Worm (Caenorhabditis elegans) whole organism, L1 larva: Measurements from ENCODE around the gene str-111.

Experiments used
- aha-1 ChIP-seq: fragments of 150-350 bp; optimal IDR thresholded peaks from 2 replicates; lab custom pipeline; 2014; ENCODE audit warnings: missing biosample characterization, missing genetic modification characterization
- ama-1 ChIP-seq: fragments of 150-350 bp; optimal IDR thresholded peaks from 2 replicates; lab custom pipeline; 2014
- ceh-82 ChIP-seq, 3 experiments: fragments of 150-350 bp in 1 of 3; sonication (generic microtip) in 2 of 3; optimal IDR thresholded peaks; 2 replicates each; lab custom pipeline; 2014 to 2017; ENCODE audit warnings: missing biosample characterization in 3 of 3, missing genetic modification characterization in 3 of 3
- ces-1 ChIP-seq: fragments of 150-350 bp; optimal IDR thresholded peaks from 2 replicates; lab custom pipeline; 2014; ENCODE audit warnings: missing biosample characterization, missing genetic modification reagents, missing genetic modification characterization
- efl-3 ChIP-seq: fragments of 200-800 bp; sonication (Bioruptor generic); optimal IDR thresholded peaks from 2 replicates; lab custom pipeline; 2018; ENCODE audit warnings: mild to moderate bottlenecking, missing genetic modification characterization, missing compliant biosample characterization
- elt-2 ChIP-seq: sonication (generic microtip); optimal IDR thresholded peaks from 2 replicates; lab custom pipeline; 2016; ENCODE audit warnings: missing genetic modification characterization, mild to moderate bottlenecking, inconsistent platforms, missing compliant biosample characterization, missing genetic modification reagents
- elt-3 ChIP-seq, 6 experiments: fragments of 150-350 bp in 1 of 6; sonication (generic microtip); optimal IDR thresholded peaks; 2 replicates each; lab custom pipeline; 2017 to 2018; ENCODE audit warnings: missing biosample characterization in 6 of 6, missing genetic modification characterization in 6 of 6, inconsistent platforms in 1 of 6
- ets-5 ChIP-seq: fragments of 200-800 bp; sonication (Bioruptor generic); IDR thresholded peaks from 2 replicates; pipeline ENCODE4 v1.3.6; 2022; ENCODE audit warnings: missing genetic modification characterization, missing compliant biosample characterization
- fkh-4 ChIP-seq: sonication (generic microtip); optimal IDR thresholded peaks from 2 replicates; lab custom pipeline; 2016; ENCODE audit warnings: missing compliant biosample characterization, missing genetic modification characterization, borderline replicate concordance
- fos-1 ChIP-seq: fragments of 150-350 bp; optimal IDR thresholded peaks from 2 replicates; lab custom pipeline; 2014; ENCODE audit warnings: missing biosample characterization, missing genetic modification characterization
- hlh-17 ChIP-seq: fragments of 200-800 bp; sonication (Bioruptor generic); optimal IDR thresholded peaks from 2 replicates; lab custom pipeline; 2018; ENCODE audit warnings: missing genetic modification characterization, mild to moderate bottlenecking, missing compliant biosample characterization, moderate library complexity, borderline replicate concordance
- hpl-2 ChIP-seq: fragments of 150-350 bp; optimal IDR thresholded peaks from 2 replicates; lab custom pipeline; 2014; ENCODE audit warnings: missing biosample characterization, missing genetic modification reagents, missing genetic modification characterization
- irx-1 ChIP-seq: sonication (generic microtip); optimal IDR thresholded peaks from 2 replicates; lab custom pipeline; 2016; ENCODE audit warnings: missing genetic modification characterization, missing compliant biosample characterization
- lin-13 ChIP-seq: fragments of 150-350 bp; optimal IDR thresholded peaks from 2 replicates; lab custom pipeline; 2014; ENCODE audit warnings: missing biosample characterization, missing genetic modification reagents, missing genetic modification characterization
- lin-14 ChIP-seq: fragments of 200-800 bp; sonication (Bioruptor generic); optimal IDR thresholded peaks from 2 replicates; lab custom pipeline; 2018; ENCODE audit warnings: mild to moderate bottlenecking, missing genetic modification characterization, moderate library complexity, missing compliant biosample characterization
- lin-35 ChIP-seq, 2 experiments: fragments of 150-350 bp; optimal IDR thresholded peaks; 2 replicates each; lab custom pipeline; 2014; ENCODE audit warnings: missing biosample characterization in 2 of 2, missing genetic modification characterization in 2 of 2, missing genetic modification reagents in 2 of 2
- lir-3 ChIP-seq: sonication (generic microtip); optimal IDR thresholded peaks from 2 replicates; lab custom pipeline; 2016; ENCODE audit warnings: mild to moderate bottlenecking, missing genetic modification characterization, moderate library complexity, missing compliant biosample characterization; ENCODE audit not compliant: poor library complexity
- mab-9 ChIP-seq: fragments of 200-800 bp; sonication (Bioruptor generic); IDR thresholded peaks from 2 replicates; pipeline ENCODE4 v1.3.6; 2022; ENCODE audit warnings: missing genetic modification reagents, missing genetic modification characterization, missing compliant biosample characterization
- mef-2 ChIP-seq: fragments of 150-350 bp; optimal IDR thresholded peaks from 2 replicates; lab custom pipeline; 2014; ENCODE audit warnings: missing biosample characterization, missing genetic modification characterization
- nhr-20 ChIP-seq: sonication (generic microtip); optimal IDR thresholded peaks from 2 replicates; lab custom pipeline; 2016; ENCODE audit warnings: mild to moderate bottlenecking, missing genetic modification characterization, missing compliant biosample characterization
- nhr-28 ChIP-seq: fragments of 150-350 bp; optimal IDR thresholded peaks from 2 replicates; lab custom pipeline; 2014; ENCODE audit warnings: missing biosample characterization, missing genetic modification characterization
- nhr-85 ChIP-seq: sonication (generic microtip); peaks from one replicate; lab custom pipeline; 2016; ENCODE audit warnings: missing genetic modification characterization, inconsistent platforms, missing compliant biosample characterization
- pag-3 ChIP-seq: sonication (generic microtip); optimal IDR thresholded peaks from 2 replicates; lab custom pipeline; 2017; ENCODE audit warnings: missing genetic modification characterization, mild to moderate bottlenecking, missing compliant biosample characterization, antibody characterized with exemption, borderline replicate concordance; ENCODE audit not compliant: insufficient read depth
- pqm-1 ChIP-seq: sonication (generic microtip); optimal IDR thresholded peaks from 3 replicates; lab custom pipeline; 2017; ENCODE audit warnings: missing biosample characterization, missing genetic modification characterization
- snpc-4 ChIP-seq: fragments of 150-350 bp; optimal IDR thresholded peaks from 2 replicates; lab custom pipeline; 2014; ENCODE audit warnings: missing biosample characterization, missing genetic modification characterization
- snu-23 ChIP-seq: sonication (generic microtip); optimal IDR thresholded peaks from 2 replicates; lab custom pipeline; 2016; ENCODE audit warnings: missing genetic modification characterization, missing compliant biosample characterization
- sptf-1 ChIP-seq: fragments of 150-350 bp; optimal IDR thresholded peaks from 2 replicates; lab custom pipeline; 2014; ENCODE audit warnings: missing biosample characterization, missing genetic modification characterization
- sup-37 ChIP-seq: fragments of 200-800 bp; sonication (Bioruptor generic); optimal IDR thresholded peaks from 2 replicates; lab custom pipeline; 2018; ENCODE audit warnings: mild to moderate bottlenecking, missing genetic modification characterization, missing compliant biosample characterization
- unc-130 ChIP-seq: fragments of 150-350 bp; optimal IDR thresholded peaks from 2 replicates; lab custom pipeline; 2017; ENCODE audit warnings: missing biosample characterization, missing genetic modification characterization, inconsistent platforms
- unc-30 ChIP-seq: sonication (generic microtip); optimal IDR thresholded peaks from 2 replicates; lab custom pipeline; 2017; ENCODE audit warnings: missing biosample characterization, missing genetic modification characterization
- unc-62 ChIP-seq: fragments of 150-350 bp; optimal IDR thresholded peaks from 2 replicates; lab custom pipeline; 2014; ENCODE audit warnings: missing biosample characterization, missing genetic modification reagents, missing genetic modification characterization
- unc-86 ChIP-seq: sonication (generic microtip); optimal IDR thresholded peaks from 2 replicates; lab custom pipeline; 2016; ENCODE audit warnings: missing genetic modification characterization, missing compliant biosample characterization
- xbp-1 ChIP-seq: sonication (generic microtip); optimal IDR thresholded peaks from 2 replicates; lab custom pipeline; 2016; ENCODE audit warnings: missing genetic modification characterization, missing compliant biosample characterization
- zip-4 ChIP-seq: fragments of 200-800 bp; sonication (Bioruptor generic); optimal IDR thresholded peaks from 2 replicates; lab custom pipeline; 2018; ENCODE audit warnings: mild to moderate bottlenecking, missing genetic modification characterization, moderate library complexity, missing compliant biosample characterization

The str-111 gene

DNA sequence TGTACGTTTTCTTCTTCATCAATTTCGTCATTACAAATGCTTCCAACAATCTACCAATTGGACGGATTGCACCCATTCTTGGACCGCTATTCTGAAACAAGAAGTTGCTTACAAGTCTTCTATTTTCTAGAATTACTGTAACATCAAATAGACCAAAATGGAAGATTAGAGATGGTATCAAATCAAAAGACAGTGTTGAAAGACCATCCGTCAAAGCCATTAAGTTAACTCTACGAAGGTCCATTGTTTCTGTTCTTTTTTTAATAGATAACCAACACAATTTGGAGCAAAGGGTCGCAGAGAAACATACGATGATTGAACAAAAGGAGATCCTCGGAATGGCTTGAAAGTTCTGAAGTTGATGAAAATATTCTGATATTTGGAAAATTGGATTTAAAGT lies 23.9 kb downstream of the str-111 start:
- TF ChIP-seq snu-23 (GFP tag; lab: Kevin White, UChicago) (no peak), hlh-17 (GFP tag; lab: Kevin White, UChicago) (no peak), unc-62 (GFP tag; lab: Kevin White, UChicago) (no peak), nhr-85 (no peak)

- TF ChIP-seq nhr-20 (tag; lab: Kevin White, UChicago), result peak; percentile 12
- no peak for TF ChIP-seq irx-1 (tag; lab: Kevin White, UChicago)
- peak; percentile 80 for TF ChIP-seq elt-2 (tag; lab: Kevin White, UChicago)
- no peak for TF ChIP-seq zip-4 (GFP tag; lab: Kevin White, UChicago)
- TF ChIP-seq fos-1 (tag; lab: Kevin White, UChicago), result no peak
- no peak for TF ChIP-seq mab-9 (GFP tag; lab: Robert Waterston, UW)
- TF ChIP-seq aha-1 (tag; lab: Kevin White, UChicago), result no peak
- no peak for TF ChIP-seq hlh-17 (GFP tag; lab: Kevin White, UChicago)
- TF ChIP-seq pqm-1 (tag; lab: Kevin White, UChicago), result peak; percentile 47
- no peak for TF ChIP-seq pag-3
- no peak for TF ChIP-seq hpl-2 (GFP tag; lab: Kevin White, UChicago)
These were observed 25.8 kb downstream of the str-111 start, which contains the start of gene fbxa-88 for ce11 chrV:16143066-16143581. Gene fbxa-88, minus strand, starts transcription at chrV:16143116.

ce11 chrV:16142371-16142770 lies 26.6 kb downstream of the str-111 start, which contains the start of gene fbxa-18:
Gene fbxa-18, plus strand, starts transcription at chrV:16142671.
- TF ChIP-seq lin-14 (GFP tag; lab: Kevin White, UChicago) (no peak), nhr-85 (no peak), lin-35 (GFP tag; optimal IDR thresholded peaks at IDR 0.05; lab: Kevin White, UChicago) (no peak), nhr-28 (no peak), unc-30 (no peak), mef-2 (tag; lab: Kevin White, UChicago) (no peak), nhr-20 (tag; lab: Kevin White, UChicago) (no peak), irx-1 (tag; lab: Kevin White, UChicago) (no peak), unc-62 (GFP tag; lab: Kevin White, UChicago) (no peak), efl-3 (GFP tag; lab: Kevin White, UChicago) (no peak), unc-130 (tag; lab: Kevin White, UChicago) (no peak), lir-3 (tag; lab: Kevin White, UChicago) (no peak), sup-37 (GFP tag; lab: Kevin White, UChicago) (no peak)

ce11 chrV:16141071-16141470 lies 27.9 kb downstream of the str-111 start, which contains the start of gene clc-32:
Gene clc-32, minus strand, starts transcription at chrV:16141171.
- no peak for TF ChIP-seq snpc-4 (tag; lab: Kevin White, UChicago)
- TF ChIP-seq sptf-1 (tag; lab: Kevin White, UChicago), result no peak
- TF ChIP-seq ama-1 (lab: Kevin White, UChicago), result no peak
- TF ChIP-seq ets-5 (GFP tag; lab: Robert Waterston, UW), result no peak
- no peak for TF ChIP-seq fkh-4 (tag; lab: Kevin White, UChicago)
- no peak for TF ChIP-seq unc-86 (tag; lab: Kevin White, UChicago)
- TF ChIP-seq elt-3 (tag; optimal IDR thresholded peaks at IDR 0.05; lab: Kevin White, UChicago), result no peak
- TF ChIP-seq ces-1 (GFP tag; lab: Kevin White, UChicago), result no peak
- no peak for TF ChIP-seq pqm-1 (tag; lab: Kevin White, UChicago)
- no peak for TF ChIP-seq lin-13 (GFP tag; lab: Kevin White, UChicago)
- TF ChIP-seq aha-1 (tag; lab: Kevin White, UChicago), result no peak
- no peak for TF ChIP-seq xbp-1 (tag; lab: Kevin White, UChicago)
- TF ChIP-seq nhr-85, result no peak
- no peak for TF ChIP-seq ceh-82 (tag; optimal IDR thresholded peaks at IDR 0.05; lab: Kevin White, UChicago)
